Worm (Caenorhabditis elegans) whole organism, late embryonic: ENCODE measurements around the gene cyp-35D1.

ENCODE experiments used
- C08G9.2 ChIP-seq: sonication (generic microtip); optimal IDR thresholded peaks from 2 replicates; lab custom pipeline; 2016; ENCODE audit warnings: mild to moderate bottlenecking, missing genetic modification characterization, moderate library complexity, missing compliant biosample characterization
- T23F11.4 ChIP-seq: fragments of 200-800 bp; sonication (Bioruptor generic); optimal IDR thresholded peaks from 2 replicates; lab custom pipeline; 2018; ENCODE audit warnings: mild to moderate bottlenecking, missing genetic modification characterization, missing compliant biosample characterization
- Y22D7AL.16 ChIP-seq: sonication (generic microtip); optimal IDR thresholded peaks from 2 replicates; lab custom pipeline; 2016; ENCODE audit warnings: missing genetic modification characterization, missing compliant biosample characterization
- ahr-1 ChIP-seq: sonication (generic microtip); optimal IDR thresholded peaks from 2 replicates; lab custom pipeline; 2016; ENCODE audit warnings: missing genetic modification characterization, missing compliant biosample characterization
- ceh-22 ChIP-seq: sonication (generic microtip); optimal IDR thresholded peaks from 2 replicates; lab custom pipeline; 2017; ENCODE audit warnings: missing biosample characterization, missing genetic modification characterization
- ceh-45 ChIP-seq: fragments of 200-800 bp; sonication (Bioruptor generic); IDR thresholded peaks from 2 replicates; pipeline ENCODE4 v1.3.6; 2022; ENCODE audit warnings: missing genetic modification reagents, missing genetic modification characterization, missing compliant biosample characterization
- ceh-9 ChIP-seq: sonication (generic microtip); optimal IDR thresholded peaks from 2 replicates; lab custom pipeline; 2016; ENCODE audit warnings: mild to moderate bottlenecking, missing genetic modification characterization, inconsistent platforms, missing compliant biosample characterization
- dmd-4 ChIP-seq: sonication (generic microtip); optimal IDR thresholded peaks from 2 replicates; lab custom pipeline; 2016; ENCODE audit warnings: borderline replicate concordance, missing genetic modification characterization, missing compliant biosample characterization
- dve-1 ChIP-seq: sonication (generic microtip); optimal IDR thresholded peaks from 2 replicates; lab custom pipeline; 2017; ENCODE audit warnings: antibody characterized with exemption, mild to moderate bottlenecking, missing genetic modification characterization, missing compliant biosample characterization
- elt-2 ChIP-seq: sonication (generic microtip); optimal IDR thresholded peaks from 2 replicates; lab custom pipeline; 2016; ENCODE audit warnings: missing genetic modification reagents, missing genetic modification characterization, missing compliant biosample characterization
- elt-4 ChIP-seq: sonication (generic microtip); optimal IDR thresholded peaks from 2 replicates; lab custom pipeline; 2016; ENCODE audit warnings: missing genetic modification characterization, missing compliant biosample characterization
- ets-4 ChIP-seq: sonication (generic microtip); optimal IDR thresholded peaks from 2 replicates; lab custom pipeline; 2016; ENCODE audit warnings: missing genetic modification characterization, missing compliant biosample characterization
- eyg-1 ChIP-seq: sonication (generic microtip); optimal IDR thresholded peaks from 2 replicates; lab custom pipeline; 2016; ENCODE audit warnings: missing genotype, missing genetic modification characterization, missing compliant biosample characterization
- fax-1 ChIP-seq: sonication (generic microtip); optimal IDR thresholded peaks from 2 replicates; lab custom pipeline; 2016; ENCODE audit warnings: missing genotype, missing genetic modification characterization, missing compliant biosample characterization
- fkh-6 ChIP-seq: sonication (generic microtip); optimal IDR thresholded peaks from 2 replicates; lab custom pipeline; 2016; ENCODE audit warnings: missing genetic modification characterization, missing compliant biosample characterization
- hlh-13 ChIP-seq: fragments of 200-800 bp; sonication (Bioruptor generic); optimal IDR thresholded peaks from 2 replicates; lab custom pipeline; 2018; ENCODE audit warnings: mild to moderate bottlenecking, missing genetic modification characterization, missing compliant biosample characterization
- hlh-30 ChIP-seq: sonication (generic microtip); optimal IDR thresholded peaks from 2 replicates; lab custom pipeline; 2017; ENCODE audit warnings: antibody characterized with exemption, missing genetic modification characterization, missing compliant biosample characterization; ENCODE audit not compliant: insufficient read depth
- lim-6 ChIP-seq: sonication (generic microtip); optimal IDR thresholded peaks from 2 replicates; lab custom pipeline; 2016; ENCODE audit warnings: missing genetic modification characterization, missing compliant biosample characterization
- lin-11 ChIP-seq: fragments of 200-800 bp; sonication (Bioruptor generic); optimal IDR thresholded peaks from 2 replicates; lab custom pipeline; 2018; ENCODE audit warnings: mild to moderate bottlenecking, missing genetic modification characterization, missing compliant biosample characterization
- madf-2 ChIP-seq: sonication (generic microtip); optimal IDR thresholded peaks from 2 replicates; lab custom pipeline; 2017; ENCODE audit warnings: missing genetic modification characterization, missing compliant biosample characterization
- mec-3 ChIP-seq: sonication (generic microtip); optimal IDR thresholded peaks from 2 replicates; lab custom pipeline; 2016; ENCODE audit warnings: borderline replicate concordance, missing genetic modification characterization, missing compliant biosample characterization
- npax-4 ChIP-seq: sonication (generic microtip); optimal IDR thresholded peaks from 2 replicates; lab custom pipeline; 2016; ENCODE audit warnings: missing genetic modification characterization, missing compliant biosample characterization
- pat-9 ChIP-seq: fragments of 200-800 bp; sonication (Bioruptor generic); optimal IDR thresholded peaks from 2 replicates; lab custom pipeline; 2018; ENCODE audit warnings: mild to moderate bottlenecking, missing genetic modification characterization, moderate library complexity, missing compliant biosample characterization
- pha-2 ChIP-seq: sonication (generic microtip); optimal IDR thresholded peaks from 2 replicates; lab custom pipeline; 2017; ENCODE audit warnings: mild to moderate bottlenecking, missing genetic modification characterization, missing compliant biosample characterization
- pha-4 ChIP-seq: fragments of 150-350 bp; optimal IDR thresholded peaks from 2 replicates; lab custom pipeline; 2018; ENCODE audit warnings: missing biosample characterization, missing genetic modification reagents, missing genetic modification characterization
- rnt-1 ChIP-seq: sonication (generic microtip); optimal IDR thresholded peaks from 2 replicates; lab custom pipeline; 2016; ENCODE audit warnings: missing genetic modification characterization, missing compliant biosample characterization
- sdc-2 ChIP-seq: sonication (generic microtip); optimal IDR thresholded peaks from 2 replicates; lab custom pipeline; 2016; ENCODE audit warnings: missing genotype, missing genetic modification characterization, missing compliant biosample characterization
- sox-4 ChIP-seq: sonication (generic microtip); optimal IDR thresholded peaks from 2 replicates; lab custom pipeline; 2017; ENCODE audit warnings: mild to moderate bottlenecking, missing genetic modification characterization, inconsistent platforms, missing compliant biosample characterization
- syd-9 ChIP-seq: sonication (generic microtip); optimal IDR thresholded peaks from 2 replicates; lab custom pipeline; 2016; ENCODE audit warnings: mild to moderate bottlenecking, missing genetic modification characterization, moderate library complexity, missing compliant biosample characterization
- tbx-7 ChIP-seq: sonication (generic microtip); optimal IDR thresholded peaks from 2 replicates; lab custom pipeline; 2016; ENCODE audit warnings: missing genotype, missing genetic modification characterization, missing compliant biosample characterization
- ttx-3 ChIP-seq: sonication (generic microtip); optimal IDR thresholded peaks from 2 replicates; lab custom pipeline; 2016; ENCODE audit warnings: missing genetic modification reagents, missing genetic modification characterization, missing compliant biosample characterization
- unc-3 ChIP-seq, 2 experiments: fragments of 200-800 bp in 1 of 2; sonication (Bioruptor generic) in 1 of 2; sonication (generic microtip) in 1 of 2; conservative IDR thresholded peaks in 1 of 2; optimal IDR thresholded peaks in 1 of 2; 2 replicates each; pipeline versions ENCODE4 v1.3.6 to Lab custom; 2016 to 2022; ENCODE audit warnings: missing compliant biosample characterization in 2 of 2, missing genetic modification characterization in 2 of 2, missing genetic modification reagents in 1 of 2

cyp-35D1 gene

ce11 chrV:16090685-16091084 lies 21.6 kb downstream of the cyp-35D1 start, which contains the start of gene F22B8.3:
F22B8.3 (plus strand) TSS chrV:16090985.
- no peak for TF ChIP-seq Y22D7AL.16 (tag; lab: Kevin White, UChicago)
- no peak for TF ChIP-seq sox-4 (tag; lab: Kevin White, UChicago)
- no peak for TF ChIP-seq T23F11.4
- TF ChIP-seq eyg-1 (tag; lab: Kevin White, UChicago): no peak
- no peak for TF ChIP-seq ceh-9 (tag; lab: Kevin White, UChicago)
- TF ChIP-seq lin-11 (tag; lab: Kevin White, UChicago): no peak
- no peak for TF ChIP-seq madf-2 (tag; lab: Kevin White, UChicago)
- TF ChIP-seq ceh-45 (GFP tag; lab: Robert Waterston, UW): no peak

- no peak for TF ChIP-seq sox-4 (tag; lab: Kevin White, UChicago)
- no peak for TF ChIP-seq elt-4 (tag; lab: Kevin White, UChicago)
- no peak for TF ChIP-seq lim-6 (tag; lab: Kevin White, UChicago)
- TF ChIP-seq, all 69 proteins: peak for 0
These were observed 25.2 kb downstream of the cyp-35D1 start, which contains the start of gene F22B8.7 for ce11 chrV:16094284-16094683. F22B8.7 (plus strand) TSS chrV:16094584.

ce11 chrV:16094862-16095261 lies 25.8 kb downstream of the cyp-35D1 start:
- no peak for TF ChIP-seq tbx-7
- no peak for TF ChIP-seq mec-3 (tag; lab: Kevin White, UChicago)
- TF ChIP-seq eyg-1 (tag; lab: Kevin White, UChicago): no peak
- no peak for TF ChIP-seq hlh-30 (tag; lab: Kevin White, UChicago)
- no peak for TF ChIP-seq C08G9.2 (tag; lab: Kevin White, UChicago)
- no peak for TF ChIP-seq pha-2 (tag; lab: Kevin White, UChicago)
- TF ChIP-seq sdc-2 (tag; lab: Kevin White, UChicago): no peak
- TF ChIP-seq hlh-13 (GFP tag; lab: Kevin White, UChicago): no peak
- no peak for TF ChIP-seq unc-3 (GFP tag; conservative IDR thresholded peaks at IDR 0.05; lab: Robert Waterston, UW)
- no peak for TF ChIP-seq unc-3 (tag; optimal IDR thresholded peaks at IDR 0.05; lab: Kevin White, UChicago)
- TF ChIP-seq pha-4 (tag; lab: Kevin White, UChicago): no peak
- no peak for TF ChIP-seq ahr-1 (tag; lab: Kevin White, UChicago)
- no peak for TF ChIP-seq dve-1 (tag; lab: Kevin White, UChicago)
- TF ChIP-seq ets-4 (tag; lab: Kevin White, UChicago): no peak
- TF ChIP-seq elt-2 (tag; lab: Kevin White, UChicago): no peak
- TF ChIP-seq syd-9 (tag; lab: Kevin White, UChicago): no peak
- no peak for TF ChIP-seq dmd-4 (tag; lab: Kevin White, UChicago)
- no peak for TF ChIP-seq rnt-1
- no peak for TF ChIP-seq T23F11.4
- no peak for TF ChIP-seq npax-4
- TF ChIP-seq, all 69 proteins: peak for 0

- TF ChIP-seq fkh-6 (no peak), elt-2 (tag; lab: Kevin White, UChicago) (peak; percentile 50)
These were observed 30.4 kb downstream of the cyp-35D1 start, which contains the start of gene str-7 for ce11 chrV:16099441-16099840. str-7 (minus strand) TSS chrV:16099541.

ce11 chrV:16100103-16100730 lies 31.2 kb downstream of the cyp-35D1 start, which contains the start of gene cth-1:
cth-1 (plus strand) TSS chrV:16100680.
- TF ChIP-seq ttx-3 (tag; lab: Kevin White, UChicago): no peak
- TF ChIP-seq elt-2 (tag; lab: Kevin White, UChicago): peak; percentile 55

- TF ChIP-seq fax-1 (tag; lab: Kevin White, UChicago) (no peak), Y22D7AL.16 (tag; lab: Kevin White, UChicago) (no peak), ceh-22 (tag; lab: Kevin White, UChicago) (no peak), madf-2 (tag; lab: Kevin White, UChicago) (no peak), pat-9 (tag; lab: Kevin White, UChicago) (no peak)
These were observed 34.6 kb downstream of the cyp-35D1 start, which contains the start of gene argk-1 for ce11 chrV:16103594-16103993. argk-1 (plus strand) TSS chrV:16103894.
